Worm (Caenorhabditis elegans) whole organism, late embryonic: ENCODE results near the gene ZK899.7.

ENCODE experiments used
- F13H6.1 ChIP-seq: sonication (generic microtip); optimal IDR thresholded peaks from 2 replicates; lab custom pipeline; 2016; ENCODE audit warnings: missing genetic modification characterization, missing compliant biosample characterization
- elt-2 ChIP-seq: sonication (generic microtip); optimal IDR thresholded peaks from 2 replicates; lab custom pipeline; 2016; ENCODE audit warnings: missing genetic modification reagents, missing genetic modification characterization, missing compliant biosample characterization
- fkh-10 ChIP-seq: fragments of 150-350 bp; optimal IDR thresholded peaks from 2 replicates; lab custom pipeline; 2014; ENCODE audit warnings: missing biosample characterization, missing genetic modification reagents, missing genetic modification characterization
- mec-3 ChIP-seq: sonication (generic microtip); optimal IDR thresholded peaks from 2 replicates; lab custom pipeline; 2016; ENCODE audit warnings: borderline replicate concordance, missing genetic modification characterization, missing compliant biosample characterization
- nhr-11 ChIP-seq: fragments of 150-350 bp; optimal IDR thresholded peaks from 2 replicates; lab custom pipeline; 2014; ENCODE audit warnings: missing biosample characterization, missing genetic modification characterization
- npax-4 ChIP-seq: sonication (generic microtip); optimal IDR thresholded peaks from 2 replicates; lab custom pipeline; 2016; ENCODE audit warnings: missing genetic modification characterization, missing compliant biosample characterization
- pag-3 ChIP-seq: sonication (generic microtip); optimal IDR thresholded peaks from 2 replicates; lab custom pipeline; 2016; ENCODE audit warnings: missing compliant biosample characterization, missing genetic modification characterization, borderline replicate concordance

DNA sequence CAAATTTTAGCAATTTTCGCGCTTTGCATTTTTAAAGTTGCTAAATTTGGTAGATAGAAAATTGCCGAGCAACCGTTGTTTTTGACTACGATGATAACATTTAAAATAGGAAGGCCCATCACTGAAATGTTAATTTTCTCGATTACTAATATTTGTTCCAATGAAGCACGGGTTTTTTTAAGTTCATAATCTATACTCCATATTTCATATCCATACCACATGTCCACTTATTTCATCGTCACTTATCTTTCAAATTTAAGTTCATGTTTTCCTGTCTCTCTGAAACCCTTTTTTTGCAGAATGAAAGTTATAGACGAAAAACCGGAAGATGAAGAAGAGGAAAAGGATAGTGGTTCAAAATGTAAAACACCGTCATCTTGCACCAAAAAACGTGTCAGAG, 22.9 kb upstream of the ZK899.7 start, which contains the start of gene gap-2:
- TF ChIP-seq fkh-10 (GFP tag; lab: Kevin White, UChicago): no peak
- TF ChIP-seq npax-4 (tag; lab: Kevin White, UChicago): no peak
- TF ChIP-seq F13H6.1: no peak
- no peak for TF ChIP-seq nhr-11
- TF ChIP-seq mec-3 (tag; lab: Kevin White, UChicago): no peak
- TF ChIP-seq elt-2 (tag; lab: Kevin White, UChicago): no peak
- TF ChIP-seq pag-3 (tag; lab: Kevin White, UChicago): no peak
